Worm (Caenorhabditis elegans): Measurements from ENCODE around the gene lgc-25.
A peak's percentile ranks its signal among the peaks of the same experiment; 100 is the strongest.

The lgc-25 gene

DNA sequence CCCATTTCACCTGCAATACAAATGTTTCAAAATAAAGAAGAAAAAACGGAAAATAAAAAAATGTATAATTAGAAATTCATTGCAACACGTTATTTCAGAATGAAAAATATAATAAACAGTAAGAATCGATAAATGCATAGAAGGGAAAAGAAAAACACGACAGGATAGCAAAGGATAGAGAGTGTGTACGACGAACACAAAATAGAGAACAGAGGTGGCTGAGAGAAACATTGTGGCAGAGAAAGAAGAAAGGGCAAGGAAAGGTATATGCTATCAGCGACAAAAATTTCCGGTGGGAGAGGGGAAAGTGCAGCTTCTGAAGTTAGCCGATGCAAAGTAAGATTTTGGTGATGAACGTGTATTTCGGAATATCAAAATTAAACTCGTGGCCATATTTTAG, 35.7 kb downstream of the lgc-25 start, which contains the start of gene F28H6.6:
TSS of gene F28H6.6 (minus strand) at position 10 of the 400 bp plus-strand sequence.
- no peak for TF ChIP-seq die-1 (tag; optimal IDR thresholded peaks at IDR 0.05)
- peak; percentile 12; the same call in 1 of the 2 replicates for TF ChIP-seq hmg-1.2 (GFP tag; IDR thresholded peaks at IDR 0.05)

DNA sequence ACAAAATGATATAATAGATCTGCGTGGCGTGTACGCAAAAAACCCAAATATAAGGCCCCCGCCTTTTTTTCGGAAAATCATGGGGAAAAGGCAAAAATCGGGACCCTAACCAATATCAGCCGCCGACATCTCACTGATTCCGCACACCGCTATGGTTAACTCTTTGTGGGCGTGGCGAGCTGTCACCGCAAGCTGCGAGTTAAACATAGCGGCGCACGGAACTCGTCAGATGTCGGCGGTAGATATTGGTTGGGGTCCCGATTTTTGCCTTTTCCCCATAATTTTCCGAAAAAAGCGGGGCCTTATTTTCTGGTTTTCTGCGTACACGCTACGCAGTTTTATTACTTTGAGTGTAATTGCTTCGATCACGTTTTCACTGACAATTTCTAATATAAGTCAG, 42.8 kb downstream of the lgc-25 start:
- TF ChIP-seq F49E8.2 (tag; optimal IDR thresholded peaks at IDR 0.05; ENCODE audit: insufficient read depth) (no peak), athp-1 (tag; optimal IDR thresholded peaks at IDR 0.05) (no peak), C17E4.6 (GFP tag; IDR thresholded peaks at IDR 0.05) (no peak), F37B4.10 (GFP tag; IDR thresholded peaks at IDR 0.05) (no peak), hmg-20 (GFP tag; IDR thresholded peaks at IDR 0.05) (no peak), snpc-4 (GFP tag; optimal IDR thresholded peaks at IDR 0.05) (no peak), snpc-4 (tag; optimal IDR thresholded peaks at IDR 0.05) (peak in 1 of 4 experiments; percentile 65), hmg-1.2 (GFP tag; IDR thresholded peaks at IDR 0.05) (peak; percentile 6; the same call in 1 of the 2 replicates)

DNA sequence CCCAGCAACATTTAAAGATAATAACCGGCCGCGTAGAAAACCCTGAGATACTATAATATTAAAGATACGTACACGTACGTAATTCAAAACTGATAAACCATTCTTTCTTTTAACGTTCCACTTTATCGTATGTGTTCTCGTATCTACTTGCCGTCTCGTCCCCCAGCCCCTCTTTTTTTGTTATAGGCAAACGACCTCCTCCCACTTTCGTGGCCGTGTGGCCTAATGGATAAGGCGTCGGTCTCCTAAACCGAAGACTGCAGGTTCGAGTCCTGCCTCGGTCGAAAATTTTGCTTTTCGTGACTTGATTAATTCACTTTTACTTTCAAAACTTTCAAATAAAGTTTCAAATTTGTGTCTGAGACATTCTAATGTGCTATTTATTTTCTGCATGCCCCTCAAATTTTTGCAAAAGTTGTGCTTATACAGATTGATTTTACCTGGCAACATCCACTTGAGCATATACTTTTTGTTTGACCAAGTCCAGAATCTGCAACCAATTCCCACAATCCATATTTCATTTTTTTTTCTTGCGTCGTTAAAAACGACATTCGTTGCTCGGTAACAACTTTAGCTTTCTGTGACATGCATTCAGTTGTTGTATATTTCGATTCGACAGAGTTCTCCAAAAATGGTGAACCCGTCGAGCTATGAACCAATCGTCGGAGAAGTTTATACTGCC, 45.9 kb downstream of the lgc-25 start, which contains the start of gene F28H6.7:
TSS of gene F28H6.7 (plus strand) at position 632 of the 682 bp plus-strand sequence.
- no peak for TF ChIP-seq nhr-179 (tag; optimal IDR thresholded peaks at IDR 0.05)
- peak; percentile 65 for TF ChIP-seq snpc-4 (GFP tag; optimal IDR thresholded peaks at IDR 0.05)
- TF ChIP-seq snpc-4 (tag; optimal IDR thresholded peaks at IDR 0.05), result peak in 2 of 4 experiments; percentile 59 to 74
- no peak for TF ChIP-seq efl-1 (GFP tag; optimal IDR thresholded peaks at IDR 0.05)
- no peak for TF ChIP-seq tbx-9 (tag; optimal IDR thresholded peaks at IDR 0.05; ENCODE audit: borderline replicate concordance)
- TF ChIP-seq tlf-1 (GFP tag; optimal IDR thresholded peaks at IDR 0.05), result no peak
- no peak for TF ChIP-seq sdz-38 (tag; optimal IDR thresholded peaks at IDR 0.05)
- peak; percentile 31 for TF ChIP-seq somi-1 (GFP tag; optimal IDR thresholded peaks at IDR 0.05)
- TF ChIP-seq lir-1 (GFP tag; conservative IDR thresholded peaks at IDR 0.05), result no peak
- peak; percentile 51 for TF ChIP-seq ztf-18 (tag; optimal IDR thresholded peaks at IDR 0.05)
- no peak for TF ChIP-seq F22D6.2 (tag; optimal IDR thresholded peaks at IDR 0.05)
- peak; percentile 68; the same call in 1 of the 2 replicates for TF ChIP-seq madf-3 (GFP tag; IDR thresholded peaks at IDR 0.05)
- TF ChIP-seq mcd-1 (GFP tag; IDR thresholded peaks at IDR 0.05), result no peak; the same call in 1 of the 2 replicates
- no peak for TF ChIP-seq gei-17 (GFP tag; optimal IDR thresholded peaks at IDR 0.05)
- peak; percentile 84 for TF ChIP-seq rpc-1 (optimal IDR thresholded peaks at IDR 0.05)
- peak; percentile 85 for TF ChIP-seq rpc-1 (tag; optimal IDR thresholded peaks at IDR 0.05)
- TF ChIP-seq snpc-1.1 (tag; optimal IDR thresholded peaks at IDR 0.05; ENCODE audit: insufficient read depth), result peak; percentile 39
- TF ChIP-seq hlh-26 (GFP tag; conservative IDR thresholded peaks at IDR 0.05), result no peak
- TF ChIP-seq lin-40 (tag; optimal IDR thresholded peaks at IDR 0.05), result peak; percentile 44
- TF ChIP-seq sea-2 (GFP tag; IDR thresholded peaks at IDR 0.05), result no peak
- TF ChIP-seq ceh-91 (GFP tag; IDR thresholded peaks at IDR 0.05), result no peak
- no peak for TF ChIP-seq madf-8 (GFP tag; conservative IDR thresholded peaks at IDR 0.05)
- TF ChIP-seq hlh-12 (tag; optimal IDR thresholded peaks at IDR 0.05), result peak; percentile 49
- no peak for TF ChIP-seq athp-1 (tag; optimal IDR thresholded peaks at IDR 0.05)
- no peak for TF ChIP-seq F52B5.7 (tag; optimal IDR thresholded peaks at IDR 0.05)
- TF ChIP-seq zfh-2 (GFP tag; conservative IDR thresholded peaks at IDR 0.05), result no peak
- TF ChIP-seq ztf-26 (tag; optimal IDR thresholded peaks at IDR 0.05), result peak; percentile 35
- peak; percentile 65 for TF ChIP-seq chd-7 (tag; optimal IDR thresholded peaks at IDR 0.05)
- peak; percentile 41 for TF ChIP-seq T07F8.4 (tag; optimal IDR thresholded peaks at IDR 0.05)
- TF ChIP-seq rec-8 (tag; optimal IDR thresholded peaks at IDR 0.05), result peak; percentile 27 to 54
- peak in 1 of 2 experiments; percentile 45 for TF ChIP-seq let-607 (tag; optimal IDR thresholded peaks at IDR 0.05)
- TF ChIP-seq nfya-2 (GFP tag; IDR thresholded peaks at IDR 0.05), result no peak
- TF ChIP-seq C17E4.6 (GFP tag; IDR thresholded peaks at IDR 0.05), result no peak
- TF ChIP-seq let-526 (GFP tag; IDR thresholded peaks at IDR 0.05), result no peak
- TF ChIP-seq ztf-28 (GFP tag; IDR thresholded peaks at IDR 0.05), result peak; percentile 61; the same call in 1 of the 2 replicates
- peak; percentile 46; the same call in 1 of the 2 replicates for TF ChIP-seq madf-6 (GFP tag; IDR thresholded peaks at IDR 0.05)
- TF ChIP-seq F39B2.1 (GFP tag; IDR thresholded peaks at IDR 0.05), result no peak
- TF ChIP-seq B0261.1 (tag; optimal IDR thresholded peaks at IDR 0.05), result peak; percentile 88
